Worm (Caenorhabditis elegans) whole organism, L4/young adult: Measurements from ENCODE around the gene npp-5.

Experiments
- W03F9.2 ChIP-seq: fragments of 150-350 bp; optimal IDR thresholded peaks from 2 replicates; lab custom pipeline; 2014; ENCODE audit warnings: missing biosample characterization, missing genetic modification characterization
- dao-5 ChIP-seq: sonication (generic microtip); optimal IDR thresholded peaks from 2 replicates; lab custom pipeline; 2016; ENCODE audit warnings: missing genotype, missing genetic modification characterization, moderate library complexity, missing compliant biosample characterization
- him-1 ChIP-seq: sonication (generic microtip); optimal IDR thresholded peaks from 2 replicates; lab custom pipeline; 2016; ENCODE audit warnings: missing genotype, missing genetic modification reagents, missing genetic modification characterization, missing compliant biosample characterization

npp-5 gene

ce11 chrII:11634057-11634676 is 34.6 kb upstream of the npp-5 start:
- TF ChIP-seq W03F9.2, result no peak
- no peak for TF ChIP-seq dao-5 (tag; lab: Kevin White, UChicago)
- peak; percentile 74 for TF ChIP-seq him-1 (tag; lab: Kevin White, UChicago)

- TF ChIP-seq dao-5 (tag; lab: Kevin White, UChicago), result no peak
Measured at ce11 chrII:11633509-11633908, 33.9 kb upstream of the npp-5 start, which contains the start of gene din-1. Gene din-1 (minus strand): TSS chrII:11633609.

ce11 chrII:11632689-11633088 is 33.1 kb upstream of the npp-5 start:
- TF ChIP-seq dao-5 (tag; lab: Kevin White, UChicago) (no peak), W03F9.2 (no peak), him-1 (tag; lab: Kevin White, UChicago) (no peak)

- TF ChIP-seq W03F9.2 (no peak), him-1 (tag; lab: Kevin White, UChicago) (no peak), dao-5 (tag; lab: Kevin White, UChicago) (no peak)
Measured at ce11 chrII:11629957-11630356, 30.3 kb upstream of the npp-5 start.

- TF ChIP-seq W03F9.2 (no peak), dao-5 (tag; lab: Kevin White, UChicago) (no peak), him-1 (tag; lab: Kevin White, UChicago) (no peak)
Measured at ce11 chrII:11627904-11628303, 28.3 kb upstream of the npp-5 start.

- TF ChIP-seq W03F9.2, result no peak
Measured at ce11 chrII:11622605-11623004, 23.0 kb upstream of the npp-5 start.

- no peak for TF ChIP-seq W03F9.2
- TF ChIP-seq him-1 (tag; lab: Kevin White, UChicago), result peak; percentile 9
Measured at ce11 chrII:11621576-11621975, 22.0 kb upstream of the npp-5 start.

ce11 chrII:11620630-11621246 is 21.1 kb upstream of the npp-5 start:
- TF ChIP-seq him-1 (tag; lab: Kevin White, UChicago) (no peak), W03F9.2 (no peak), dao-5 (tag; lab: Kevin White, UChicago) (no peak)

ce11 chrII:11619895-11620439 is 20.4 kb upstream of the npp-5 start:
- TF ChIP-seq W03F9.2 (peak; percentile 42), dao-5 (tag; lab: Kevin White, UChicago) (peak; percentile 53), him-1 (tag; lab: Kevin White, UChicago) (peak; percentile 71)

- TF ChIP-seq dao-5 (tag; lab: Kevin White, UChicago) (no peak), him-1 (tag; lab: Kevin White, UChicago) (no peak), W03F9.2 (no peak)
Measured at ce11 chrII:11619171-11619570, 19.6 kb upstream of the npp-5 start.

ce11 chrII:11617715-11618114 is 18.1 kb upstream of the npp-5 start:
- TF ChIP-seq him-1 (tag; lab: Kevin White, UChicago) (no peak), dao-5 (tag; lab: Kevin White, UChicago) (no peak), W03F9.2 (no peak)

- TF ChIP-seq W03F9.2 (no peak), dao-5 (tag; lab: Kevin White, UChicago) (no peak)
Measured at ce11 chrII:11616333-11616942, 16.8 kb upstream of the npp-5 start.

ce11 chrII:11614103-11614857 is 14.7 kb upstream of the npp-5 start:
- TF ChIP-seq dao-5 (tag; lab: Kevin White, UChicago) (no peak), W03F9.2 (no peak), him-1 (tag; lab: Kevin White, UChicago) (no peak)
